Worm (Caenorhabditis elegans): ENCODE data around the gene K01A2.10.

DNA sequence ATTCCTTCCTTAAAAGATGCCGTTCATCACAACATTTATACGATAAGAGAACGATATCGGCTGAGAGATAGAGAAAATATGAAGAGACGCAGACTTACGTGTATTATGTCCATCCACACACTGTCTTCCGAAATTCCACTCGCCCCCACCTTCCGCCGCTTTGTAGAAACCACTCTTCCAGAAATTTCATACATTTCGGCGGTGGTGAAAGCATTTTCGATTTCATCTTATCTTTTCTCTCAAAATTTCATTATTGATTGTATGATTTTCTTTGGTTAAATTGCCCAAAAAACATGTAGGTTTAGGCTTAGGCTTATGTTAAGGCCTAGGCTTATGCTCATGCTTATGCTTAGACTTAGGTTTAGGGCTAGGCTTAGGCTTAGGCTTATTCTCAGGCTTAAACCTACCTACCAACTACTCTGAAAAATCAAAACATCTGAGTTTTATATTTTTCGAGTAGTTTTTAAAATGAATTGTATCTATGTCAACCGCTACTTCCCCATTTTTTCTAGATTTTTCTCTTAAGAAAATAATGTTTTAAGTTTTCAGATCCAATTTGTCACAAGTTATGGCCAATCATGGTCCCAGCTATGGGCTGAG is 14.4 kb upstream of the K01A2.10 start, which contains the start of gene cpn-2:
- TF ChIP-seq tab-1 (GFP tag; IDR thresholded peaks at IDR 0.05) (no peak), klf-2 (GFP tag; conservative IDR thresholded peaks at IDR 0.05) (no peak), ref-1 (GFP tag; conservative IDR thresholded peaks at IDR 0.05) (no peak)
